Worm (Caenorhabditis elegans): ENCODE measurements around the gene srbc-78.

DNA sequence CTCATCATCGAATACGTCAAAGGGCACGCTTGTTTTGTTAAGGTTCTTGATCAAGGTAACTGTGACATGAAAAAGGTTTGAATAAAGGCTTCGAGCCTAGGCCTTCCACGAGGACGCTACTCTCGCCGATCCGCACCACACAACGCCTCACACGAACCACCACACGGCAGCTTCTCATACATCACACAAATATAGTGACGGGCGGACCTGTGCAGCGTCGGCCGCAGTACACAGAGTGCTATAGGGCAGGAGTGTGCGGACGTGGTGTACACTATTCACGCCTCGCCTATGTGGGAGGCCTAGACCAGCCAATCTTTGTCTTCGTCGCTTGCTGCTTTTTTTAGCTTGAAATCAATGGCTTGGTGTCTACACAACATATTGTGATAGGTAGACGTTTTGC is 33.4 kb downstream of the srbc-78 start:
- TF ChIP-seq unc-39 (tag; optimal IDR thresholded peaks at IDR 0.05): no peak
- TF ChIP-seq zag-1 (tag; optimal IDR thresholded peaks at IDR 0.05): no peak
- TF ChIP-seq sem-4 (tag; optimal IDR thresholded peaks at IDR 0.05): no peak
- no peak for TF ChIP-seq unc-62 (GFP tag; optimal IDR thresholded peaks at IDR 0.05)
- no peak for TF ChIP-seq dmd-4 (tag; optimal IDR thresholded peaks at IDR 0.05)

Data from whole organism, L2 larva.